Worm (Caenorhabditis elegans): ENCODE measurements around the gene ZK742.4.

- TF ChIP-seq zip-2 (tag; optimal IDR thresholded peaks at IDR 0.05) = no peak
- TF ChIP-seq snpc-4 (tag; optimal IDR thresholded peaks at IDR 0.05) = no peak
- no peak for TF ChIP-seq F49E8.2 (tag; optimal IDR thresholded peaks at IDR 0.05; ENCODE audit: borderline replicate concordance)
- TF ChIP-seq Y48G9A.11 (GFP tag; IDR thresholded peaks at IDR 0.05) = no peak
- TF ChIP-seq lin-39 (tag; optimal IDR thresholded peaks at IDR 0.05) = no peak
- TF ChIP-seq mdl-1 (tag; optimal IDR thresholded peaks at IDR 0.05) = no peak
- TF ChIP-seq ceh-20 (GFP tag; IDR thresholded peaks at IDR 0.05) = no peak
- no peak for TF ChIP-seq hlh-30 (tag; optimal IDR thresholded peaks at IDR 0.05; ENCODE audit: insufficient read depth)
- TF ChIP-seq nhr-237 (tag; optimal IDR thresholded peaks at IDR 0.05) = no peak
- peak; percentile 52 for TF ChIP-seq nhr-6 (tag; optimal IDR thresholded peaks at IDR 0.05)
- no peak for TF ChIP-seq T20F7.1 (GFP tag; optimal IDR thresholded peaks at IDR 0.05)
- TF ChIP-seq ztf-11 (tag; optimal IDR thresholded peaks at IDR 0.05) = no peak
- TF ChIP-seq ceh-82 (tag; optimal IDR thresholded peaks at IDR 0.05) = no peak
Measured at ce11 chrV:7853900-7854299, 42.3 kb upstream of the ZK742.4 start.
